Worm (Caenorhabditis elegans): ENCODE results near the gene kin-36.
A peak's percentile ranks its signal among the peaks of the same experiment; 100 is the strongest.

Gene kin-36

DNA sequence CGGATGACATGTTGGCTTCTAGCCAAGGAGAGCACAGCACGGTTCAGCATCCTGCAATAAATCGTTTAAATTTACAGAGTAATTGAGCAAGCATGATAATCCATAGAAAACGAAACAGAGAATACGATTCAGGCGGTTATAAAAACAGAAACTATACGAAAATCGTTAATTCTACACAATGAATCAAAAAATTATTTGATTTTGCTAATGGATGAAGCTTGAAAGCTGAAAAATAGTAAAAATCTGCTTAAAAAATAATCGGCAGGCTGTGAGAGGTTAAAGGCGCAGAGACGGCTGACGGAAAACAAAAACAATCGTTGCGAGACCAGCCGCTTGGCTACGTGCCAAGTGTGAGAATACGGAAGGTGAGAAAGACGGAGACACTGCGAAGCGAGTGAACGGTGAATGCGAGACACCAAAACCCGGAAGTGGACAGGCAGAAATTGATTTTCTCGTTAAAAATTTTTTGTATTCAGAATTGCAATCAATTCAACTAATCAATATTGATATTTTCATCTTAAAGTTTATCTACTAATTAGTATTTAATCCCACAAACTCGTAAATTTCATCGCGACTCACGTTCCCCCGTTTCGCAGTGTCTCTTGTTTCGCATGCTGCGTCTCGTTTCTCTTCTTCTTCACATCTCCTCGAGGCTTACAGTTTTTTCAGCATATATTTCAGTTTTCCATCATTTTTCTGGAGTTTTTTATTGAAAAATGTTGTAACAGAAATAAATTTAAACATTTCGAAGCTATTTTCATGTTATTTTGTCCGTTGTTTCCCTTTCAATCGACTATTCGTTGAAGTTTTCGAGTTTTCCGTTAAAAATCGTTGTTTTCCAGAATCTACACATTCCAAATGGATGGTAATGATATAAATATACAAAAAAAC, 18.4 kb upstream of the kin-36 start, which contains the start of the genes F29B9.11 and jmjd-1.2 (continued):
- TF ChIP-seq hif-1 (tag; optimal IDR thresholded peaks at IDR 0.05) (peak; percentile 89 to 99), dpl-1 (GFP tag; optimal IDR thresholded peaks at IDR 0.05) (peak; percentile 80), dmd-6 (GFP tag; IDR thresholded peaks at IDR 0.05) (peak; percentile 85), rbr-2 (tag; optimal IDR thresholded peaks at IDR 0.05) (peak; percentile 95), mxl-3 (GFP tag; optimal IDR thresholded peaks at IDR 0.05) (peak; percentile 76), ceh-44 (GFP tag; IDR thresholded peaks at IDR 0.05) (peak; percentile 83), set-16 (GFP tag; IDR thresholded peaks at IDR 0.05) (peak; percentile 63; the same call in 1 of the 2 replicates), mes-2 (tag; optimal IDR thresholded peaks at IDR 0.05; ENCODE audit: poor library complexity, severe bottlenecking) (peak; percentile 89), lin-38 (GFP tag; IDR thresholded peaks at IDR 0.05) (peak; percentile 88), F49E8.2 (tag; optimal IDR thresholded peaks at IDR 0.05; ENCODE audit: borderline replicate concordance) (peak; percentile 69), spr-3 (GFP tag; optimal IDR thresholded peaks at IDR 0.05) (peak; percentile 53), nhr-237 (tag; optimal IDR thresholded peaks at IDR 0.05) (peak; percentile 34), lin-13 (GFP tag; optimal IDR thresholded peaks at IDR 0.05) (peak; percentile 87), nhr-41 (GFP tag; IDR thresholded peaks at IDR 0.05) (peak; percentile 57; the same call in 1 of the 2 replicates), Y105C5A.15 (GFP tag; IDR thresholded peaks at IDR 0.05) (no peak), mdl-1 (tag; optimal IDR thresholded peaks at IDR 0.05) (peak in 1 of 2 experiments; percentile 70), arid-1 (GFP tag; conservative IDR thresholded peaks at IDR 0.05) (peak; percentile 74), nhr-10 (tag; optimal IDR thresholded peaks at IDR 0.05) (no peak), lsy-2 (tag; optimal IDR thresholded peaks at IDR 0.05) (peak; percentile 88 to 93), nhr-77 (tag; optimal IDR thresholded peaks at IDR 0.05) (peak; percentile 90), nhr-6 (tag; optimal IDR thresholded peaks at IDR 0.05) (peak; percentile 73), sdz-12 (GFP tag; optimal IDR thresholded peaks at IDR 0.05) (peak; percentile 22), snpc-1.2 (GFP tag; IDR thresholded peaks at IDR 0.05) (peak; percentile 74), daf-16 (GFP tag; optimal IDR thresholded peaks at IDR 0.05) (peak in 1 of 2 experiments; percentile 66), daf-16 (tag; optimal IDR thresholded peaks at IDR 0.05) (peak; percentile 72), php-3 (GFP tag; IDR thresholded peaks at IDR 0.05) (0 out of 2 replicates have a peak, but pooled peaks have one; percentile 25), F10B5.3 (tag; optimal IDR thresholded peaks at IDR 0.05) (peak; percentile 19), ceh-82 (tag; optimal IDR thresholded peaks at IDR 0.05) (no peak), nhr-102 (tag; optimal IDR thresholded peaks at IDR 0.05) (peak; percentile 89), gei-8 (GFP tag; optimal IDR thresholded peaks at IDR 0.05) (no peak), ZK546.5 (tag; optimal IDR thresholded peaks at IDR 0.05) (peak in 1 of 2 experiments; percentile 44), daf-8 (GFP tag; IDR thresholded peaks at IDR 0.05) (no peak), zip-2 (tag; optimal IDR thresholded peaks at IDR 0.05) (no peak), lin-1 (GFP tag; IDR thresholded peaks at IDR 0.05) (peak; percentile 67), dmd-9 (GFP tag; IDR thresholded peaks at IDR 0.05) (peak; percentile 82), lim-7 (GFP tag; IDR thresholded peaks at IDR 0.05) (no peak), ama-1 (optimal IDR thresholded peaks at IDR 0.05) (no peak), Y75B8A.6 (GFP tag; IDR thresholded peaks at IDR 0.05) (peak; percentile 80; the same call in 1 of the 2 replicates), ztf-7 (tag; optimal IDR thresholded peaks at IDR 0.05) (peak; percentile 30), daf-19 (GFP tag; conservative IDR thresholded peaks at IDR 0.05) (no peak), unc-39 (tag; optimal IDR thresholded peaks at IDR 0.05) (no peak), ctbp-1 (GFP tag; IDR thresholded peaks at IDR 0.05) (peak; percentile 48; the same call in 1 of the 2 replicates), egl-43 (GFP tag; IDR thresholded peaks at IDR 0.05) (peak; percentile 82), saeg-2 (GFP tag; IDR thresholded peaks at IDR 0.05) (peak; percentile 43; the same call in 1 of the 2 replicates), ces-1 (GFP tag; optimal IDR thresholded peaks at IDR 0.05) (no peak), T26A8.4 (GFP tag; IDR thresholded peaks at IDR 0.05) (peak; percentile 82), vab-7 (GFP tag; IDR thresholded peaks at IDR 0.05) (peak; percentile 76), mxl-2 (GFP tag; conservative IDR thresholded peaks at IDR 0.05) (no peak), mdt-29 (GFP tag; IDR thresholded peaks at IDR 0.05) (peak; percentile 67; the same call in 1 of the 2 replicates)
